Worm (Caenorhabditis elegans) whole organism, early embryonic: ENCODE results near the gene ppm-2.

Experiments
- ama-1 ChIP-seq: fragments of 150-350 bp; optimal IDR thresholded peaks from 2 replicates; lab custom pipeline; 2014
- ceh-36 ChIP-seq: sonication (generic microtip); optimal IDR thresholded peaks from 2 replicates; lab custom pipeline; 2016; ENCODE audit warnings: missing genetic modification characterization, inconsistent platforms, missing compliant biosample characterization
- ets-7 ChIP-seq: sonication (generic microtip); optimal IDR thresholded peaks from 2 replicates; lab custom pipeline; 2016; ENCODE audit warnings: missing genotype, missing genetic modification characterization, missing compliant biosample characterization
- flt-1 ChIP-seq: fragments of 200-800 bp; sonication (Bioruptor generic); IDR thresholded peaks from 2 replicates; pipeline ENCODE4 v1.3.6; 2022; ENCODE audit warnings: missing genetic modification characterization, missing compliant biosample characterization
- hmbx-1 ChIP-seq: sonication (generic microtip); optimal IDR thresholded peaks from 2 replicates; lab custom pipeline; 2016; ENCODE audit warnings: mild to moderate bottlenecking, missing genetic modification characterization, missing compliant biosample characterization
- hnd-1 ChIP-seq: sonication (generic microtip); optimal IDR thresholded peaks from 2 replicates; lab custom pipeline; 2016; ENCODE audit warnings: missing genetic modification characterization, missing compliant biosample characterization
- pes-1 ChIP-seq: fragments of 200-800 bp; sonication (Bioruptor generic); IDR thresholded peaks from 2 replicates; pipeline ENCODE4 v1.3.6; 2022; ENCODE audit warnings: missing genetic modification reagents, missing genetic modification characterization, missing compliant biosample characterization
- scrt-1 ChIP-seq: fragments of 200-800 bp; sonication (Bioruptor generic); IDR thresholded peaks from 2 replicates; pipeline ENCODE4 v1.3.6; 2022; ENCODE audit warnings: missing genetic modification characterization, missing compliant biosample characterization
- tbx-11 ChIP-seq: fragments of 200-800 bp; sonication (Bioruptor generic); IDR thresholded peaks from 2 replicates; pipeline ENCODE4 v1.3.6; 2022; ENCODE audit warnings: missing genetic modification characterization, missing compliant biosample characterization

- TF ChIP-seq scrt-1 (GFP tag; lab: Robert Waterston, UW) (no peak), pes-1 (GFP tag; lab: Robert Waterston, UW) (no peak), ceh-36 (tag; lab: Kevin White, UChicago) (no peak), ama-1 (lab: Kevin White, UChicago) (no peak), hmbx-1 (tag; lab: Kevin White, UChicago) (no peak), tbx-11 (GFP tag; lab: Robert Waterston, UW) (no peak), hnd-1 (no peak), flt-1 (GFP tag; lab: Robert Waterston, UW) (no peak), ets-7 (no peak)
Measured at ce11 chrIII:4687134-4687533, 36.8 kb downstream of the ppm-2 start.
